Worm (Caenorhabditis elegans) whole organism, L4 larva: Measurements from ENCODE around the gene Y34B4A.4.
A peak's percentile ranks its signal among the peaks of the same experiment; 100 is the strongest.

Source experiments
- F10B5.3 ChIP-seq: sonication (generic microtip); optimal IDR thresholded peaks from 2 replicates; lab custom pipeline; 2016; ENCODE audit warnings: mild to moderate bottlenecking, missing genetic modification characterization, missing compliant biosample characterization
- F26F4.8 ChIP-seq: fragments of 200-800 bp; sonication (Bioruptor generic); conservative IDR thresholded peaks from 2 replicates; pipeline ENCODE4 v1.3.6; 2022; ENCODE audit warnings: missing genetic modification characterization, missing compliant biosample characterization
- F37D6.2 ChIP-seq: sonication (generic microtip); optimal IDR thresholded peaks from 2 replicates; lab custom pipeline; 2016; ENCODE audit warnings: mild to moderate bottlenecking, missing genetic modification characterization, missing compliant biosample characterization
- ZK337.2 ChIP-seq: fragments of 200-800 bp; sonication (Bioruptor generic); IDR thresholded peaks from 2 replicates; pipeline ENCODE4 v1.3.6; 2022; ENCODE audit warnings: missing genetic modification reagents, missing genetic modification characterization, missing compliant biosample characterization
- ceh-20 ChIP-seq: fragments of 200-800 bp; sonication (Bioruptor generic); IDR thresholded peaks from 2 replicates; pipeline ENCODE4 v1.3.6; 2022; ENCODE audit warnings: missing genetic modification reagents, missing genetic modification characterization, missing compliant biosample characterization
- ceh-28 ChIP-seq: fragments of 150-350 bp; optimal IDR thresholded peaks from 2 replicates; lab custom pipeline; 2014; ENCODE audit warnings: missing biosample characterization, missing genetic modification reagents, missing genetic modification characterization
- ceh-32 ChIP-seq: sonication (generic microtip); optimal IDR thresholded peaks from 2 replicates; lab custom pipeline; 2016; ENCODE audit warnings: mild to moderate bottlenecking, missing genetic modification characterization, missing compliant biosample characterization; ENCODE audit not compliant: poor library complexity
- ceh-62 ChIP-seq: sonication (generic microtip); optimal IDR thresholded peaks from 2 replicates; lab custom pipeline; 2017; ENCODE audit warnings: missing biosample characterization, missing genetic modification characterization
- ceh-82 ChIP-seq: sonication (generic microtip); optimal IDR thresholded peaks from 2 replicates; lab custom pipeline; 2017; ENCODE audit warnings: missing biosample characterization, missing genetic modification characterization
- dmd-8 ChIP-seq: fragments of 200-800 bp; sonication (Bioruptor generic); IDR thresholded peaks from 2 replicates; pipeline ENCODE4 v1.3.6; 2022; ENCODE audit warnings: missing genetic modification characterization, missing compliant biosample characterization
- dpl-1 ChIP-seq: fragments of 150-350 bp; optimal IDR thresholded peaks from 2 replicates; lab custom pipeline; 2014; ENCODE audit warnings: missing biosample characterization, missing genetic modification reagents, missing genetic modification characterization
- duxl-1 ChIP-seq: sonication (generic microtip); optimal IDR thresholded peaks from 2 replicates; lab custom pipeline; 2016; ENCODE audit warnings: mild to moderate bottlenecking, missing genetic modification characterization, moderate library complexity, missing compliant biosample characterization; ENCODE audit not compliant: poor library complexity
- dve-1 ChIP-seq: sonication (generic microtip); optimal IDR thresholded peaks from 2 replicates; lab custom pipeline; 2017; ENCODE audit warnings: antibody characterized with exemption, mild to moderate bottlenecking, missing genetic modification characterization, missing compliant biosample characterization; ENCODE audit not compliant: insufficient read depth
- egl-27 ChIP-seq: sonication (generic microtip); optimal IDR thresholded peaks from 3 replicates; lab custom pipeline; 2017; ENCODE audit warnings: missing biosample characterization, missing genetic modification reagents, missing genetic modification characterization
- fos-1 ChIP-seq: fragments of 150-350 bp; optimal IDR thresholded peaks from 2 replicates; lab custom pipeline; 2014; ENCODE audit warnings: missing biosample characterization, missing genetic modification characterization
- hmg-1.1 ChIP-seq: fragments of 200-800 bp; sonication (Bioruptor generic); IDR thresholded peaks from 2 replicates; pipeline ENCODE4 v1.3.6; 2022; ENCODE audit warnings: missing genetic modification reagents, missing genetic modification characterization, missing compliant biosample characterization
- lim-7 ChIP-seq: fragments of 200-800 bp; sonication (Bioruptor generic); IDR thresholded peaks from 2 replicates; pipeline ENCODE4 v1.3.6; 2022; ENCODE audit warnings: missing genetic modification characterization, missing compliant biosample characterization
- lin-1 ChIP-seq: fragments of 200-800 bp; sonication (Bioruptor generic); IDR thresholded peaks from 2 replicates; pipeline ENCODE4 v1.3.6; 2022; ENCODE audit warnings: missing genetic modification reagents, missing genetic modification characterization, missing compliant biosample characterization
- lin-29 ChIP-seq: fragments of 200-800 bp; sonication (Bioruptor generic); IDR thresholded peaks from 2 replicates; pipeline ENCODE4 v1.3.6; 2022; ENCODE audit warnings: missing genetic modification reagents, missing genetic modification characterization, missing compliant biosample characterization
- lin-38 ChIP-seq: fragments of 200-800 bp; sonication (Bioruptor generic); IDR thresholded peaks from 2 replicates; pipeline ENCODE4 v1.3.6; 2022; ENCODE audit warnings: missing genetic modification reagents, missing genetic modification characterization, missing compliant biosample characterization
- madf-5 ChIP-seq, 2 experiments: fragments of 200-800 bp; sonication (Bioruptor generic); IDR thresholded peaks; 2 replicates each; pipeline ENCODE4 v1.3.6; 2022; ENCODE audit warnings: missing compliant biosample characterization in 2 of 2, missing genetic modification characterization in 2 of 2
- madf-9 ChIP-seq: fragments of 200-800 bp; sonication (Bioruptor generic); conservative IDR thresholded peaks from 2 replicates; pipeline ENCODE4 v1.3.6; 2022; ENCODE audit warnings: missing genetic modification reagents, missing genetic modification characterization, missing compliant biosample characterization
- mep-1 ChIP-seq: fragments of 150-350 bp; sonication (generic microtip); optimal IDR thresholded peaks from 3 replicates; lab custom pipeline; 2014; ENCODE audit warnings: missing biosample characterization, missing genetic modification characterization
- mxl-2 ChIP-seq: fragments of 200-800 bp; sonication (Bioruptor generic); conservative IDR thresholded peaks from 2 replicates; pipeline ENCODE4 v1.3.6; 2022; ENCODE audit warnings: missing genetic modification reagents, missing genetic modification characterization, missing compliant biosample characterization
- nhr-11 ChIP-seq: fragments of 150-350 bp; optimal IDR thresholded peaks from 2 replicates; lab custom pipeline; 2014; ENCODE audit warnings: missing biosample characterization, missing genetic modification characterization
- nhr-111 ChIP-seq: fragments of 200-800 bp; sonication (Bioruptor generic); optimal IDR thresholded peaks from 2 replicates; lab custom pipeline; 2018; ENCODE audit warnings: mild to moderate bottlenecking, missing genetic modification characterization, missing compliant biosample characterization
- nhr-28 ChIP-seq: fragments of 150-350 bp; optimal IDR thresholded peaks from 2 replicates; lab custom pipeline; 2014; ENCODE audit warnings: missing biosample characterization, missing genetic modification characterization
- nhr-41 ChIP-seq: fragments of 200-800 bp; sonication (Bioruptor generic); IDR thresholded peaks from 2 replicates; pipeline ENCODE4 v1.3.6; 2022; ENCODE audit warnings: missing genetic modification reagents, missing genetic modification characterization, missing compliant biosample characterization
- nhr-6 ChIP-seq: fragments of 150-350 bp; optimal IDR thresholded peaks from 2 replicates; lab custom pipeline; 2014; ENCODE audit warnings: missing biosample characterization, missing genetic modification characterization
- pha-4 ChIP-seq, 2 experiments: fragments of 150-350 bp in 1 of 2; fragments of 200-800 bp in 1 of 2; sonication (Bioruptor generic) in 1 of 2; IDR thresholded peaks in 1 of 2; optimal IDR thresholded peaks in 1 of 2; 2 replicates each; pipeline versions ENCODE4 v1.3.6 to Lab custom; 2014 to 2022; ENCODE audit warnings: missing genetic modification characterization in 2 of 2, missing genetic modification reagents in 2 of 2, missing biosample characterization in 1 of 2, missing compliant biosample characterization in 1 of 2
- sdz-12 ChIP-seq: fragments of 200-800 bp; sonication (Bioruptor generic); optimal IDR thresholded peaks from 2 replicates; lab custom pipeline; 2018; ENCODE audit warnings: mild to moderate bottlenecking, missing genetic modification characterization, missing compliant biosample characterization
- tra-1 ChIP-seq: fragments of 200-800 bp; sonication (Bioruptor generic); IDR thresholded peaks from 2 replicates; pipeline ENCODE4 v1.3.6; 2022; ENCODE audit warnings: missing genetic modification reagents, missing genetic modification characterization, missing compliant biosample characterization
- unc-62 ChIP-seq, 3 experiments: fragments of 150-350 bp in 1 of 3; sonication (generic microtip); optimal IDR thresholded peaks in 2 of 3; peaks in 1 of 3; 1 replicate in 1 of 3; 2 replicates in 2 of 3; lab custom pipeline; 2014 to 2017; ENCODE audit warnings: missing biosample characterization in 3 of 3, missing genetic modification characterization in 3 of 3, missing genetic modification reagents in 3 of 3, missing genotype in 1 of 3
- zfp-2 ChIP-seq: sonication (generic microtip); optimal IDR thresholded peaks from 2 replicates; lab custom pipeline; 2016; ENCODE audit warnings: mild to moderate bottlenecking, missing genetic modification characterization, missing compliant biosample characterization

Gene Y34B4A.4

DNA sequence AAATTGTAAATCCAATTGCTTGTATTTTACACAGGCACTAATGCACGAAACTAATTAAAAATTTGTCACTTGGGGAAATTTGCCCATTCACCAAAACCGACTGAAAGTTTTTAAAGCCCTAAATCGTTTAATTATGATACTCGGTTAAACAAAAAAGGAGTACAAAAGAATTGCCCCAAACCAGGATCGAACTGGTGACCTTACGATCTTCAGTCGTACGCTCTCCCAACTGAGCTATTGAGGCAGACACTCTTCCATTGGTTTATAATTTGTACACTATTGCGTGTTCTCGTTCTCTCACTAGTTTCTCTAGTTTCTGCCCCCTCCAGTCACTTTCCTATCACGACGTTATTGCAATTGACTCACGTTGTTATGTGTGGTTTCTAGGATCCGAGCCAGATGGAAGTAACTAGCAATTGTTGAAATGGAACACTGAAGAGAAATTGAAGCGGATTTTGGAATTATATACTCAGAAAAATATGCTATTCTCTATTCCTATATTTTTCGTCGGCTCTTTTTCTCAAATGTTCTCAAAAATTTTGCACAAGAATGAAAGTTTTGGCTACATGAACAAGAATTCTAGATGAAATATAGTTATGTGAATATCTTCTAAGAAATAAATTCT is 55.2 kb downstream of the Y34B4A.4 start (continued):
- TF ChIP-seq tra-1 (GFP tag; lab: Robert Waterston, UW) (0 out of 2 replicates have a peak, but pooled peaks have one; percentile 31), zfp-2 (tag; lab: Kevin White, UChicago) (no peak), ceh-32 (tag; lab: Kevin White, UChicago) (no peak), madf-9 (peak; percentile 73), F26F4.8 (peak; percentile 79; the same call in 1 of the 2 replicates), F37D6.2 (peak; percentile 51), nhr-41 (GFP tag; lab: Robert Waterston, UW) (no peak), nhr-28 (tag; lab: Kevin White, UChicago) (peak; percentile 13), ceh-20 (GFP tag; lab: Robert Waterston, UW) (0 out of 2 replicates have a peak, but pooled peaks have one; percentile 60), nhr-111 (GFP tag; lab: Kevin White, UChicago) (peak; percentile 68), F10B5.3 (tag; lab: Kevin White, UChicago) (no peak), sdz-12 (GFP tag; lab: Kevin White, UChicago) (peak; percentile 58), lim-7 (GFP tag; lab: Robert Waterston, UW) (no peak; the same call in 1 of the 2 replicates), duxl-1 (tag; lab: Kevin White, UChicago) (no peak), mxl-2 (peak; percentile 64; the same call in 1 of the 2 replicates), lin-1 (GFP tag; lab: Robert Waterston, UW) (peak; percentile 67; the same call in 1 of the 2 replicates), nhr-11 (tag; lab: Kevin White, UChicago) (no peak), mep-1 (tag; lab: Kevin White, UChicago) (peak; percentile 39), fos-1 (tag; lab: Kevin White, UChicago) (no peak), nhr-6 (tag; lab: Kevin White, UChicago) (no peak), dmd-8 (GFP tag; lab: Robert Waterston, UW) (no peak; the same call in 1 of the 2 replicates), unc-62 (GFP tag; optimal IDR thresholded peaks at IDR 0.05 in 1 of 2; lab: Kevin White, UChicago) (peak in 1 of 2 experiments; percentile 96), unc-62 (tag; optimal IDR thresholded peaks at IDR 0.05; lab: Kevin White, UChicago) (no peak), pha-4 (GFP tag; IDR thresholded peaks at IDR 0.05; lab: Robert Waterston, UW) (peak; percentile 58; the same call in 1 of the 2 replicates), pha-4 (tag; optimal IDR thresholded peaks at IDR 0.05; lab: Kevin White, UChicago) (no peak), madf-5 (GFP tag; IDR thresholded peaks at IDR 0.05; lab: Robert Waterston, UW) (0 out of 4 replicates have a peak, but pooled peaks of 1 of the 2 experiments have one; percentile 53), ceh-28 (tag; lab: Kevin White, UChicago) (no peak), egl-27 (tag; lab: Kevin White, UChicago) (no peak), dve-1 (tag; lab: Kevin White, UChicago) (peak; percentile 58), ceh-82 (no peak), ZK337.2 (GFP tag; lab: Robert Waterston, UW) (peak; percentile 61; the same call in 1 of the 2 replicates), ceh-62 (tag; lab: Kevin White, UChicago) (no peak), dpl-1 (GFP tag; lab: Kevin White, UChicago) (peak; percentile 20), hmg-1.1 (GFP tag; lab: Robert Waterston, UW) (peak; percentile 88), lin-29 (peak; percentile 33; the same call in 1 of the 2 replicates), lin-38 (GFP tag; lab: Robert Waterston, UW) (no peak)
